Fruit fly (Drosophila melanogaster) whole organism, prepupa: ENCODE data around the gene CG11714.

Experiments
- Blimp-1 ChIP-seq: fragments of 200-800 bp; sonication (Bioruptor generic); optimal IDR thresholded peaks from 3 replicates; lab custom pipeline; 2017; ENCODE audit warnings: missing biosample characterization, missing genetic modification characterization, mild to moderate bottlenecking, moderate library complexity, missing genetic modification reagents
- CG10631 ChIP-seq: fragments of 200-800 bp; sonication (Bioruptor generic); optimal IDR thresholded peaks from 2 replicates; lab custom pipeline; 2016; ENCODE audit warnings: missing biosample characterization, missing genetic modification characterization
- CG10669 ChIP-seq: fragments of 200-800 bp; sonication (Bioruptor generic); optimal IDR thresholded peaks from 3 replicates; lab custom pipeline; 2018; ENCODE audit warnings: missing biosample characterization, mild to moderate bottlenecking, missing genetic modification characterization, moderate library complexity
- CG11294 ChIP-seq: fragments of 200-800 bp; sonication (Bioruptor generic); IDR thresholded peaks from 2 replicates; pipeline ENCODE4 v1.3.6; 2022; ENCODE audit warnings: missing biosample characterization, missing genetic modification characterization
- CG11902 ChIP-seq: fragments of 200-800 bp; sonication (Bioruptor generic); optimal IDR thresholded peaks from 3 replicates; lab custom pipeline; 2016; ENCODE audit warnings: missing biosample characterization, missing genetic modification characterization
- CG15336 ChIP-seq: fragments of 200-800 bp; sonication (Bioruptor generic); IDR thresholded peaks from 2 replicates; pipeline ENCODE4 v1.3.6; 2022; ENCODE audit warnings: missing biosample characterization, missing genetic modification characterization
- CG1621 ChIP-seq: fragments of 200-800 bp; sonication (Bioruptor generic); optimal IDR thresholded peaks from 3 replicates; lab custom pipeline; 2018; ENCODE audit warnings: missing biosample characterization, mild to moderate bottlenecking, missing genetic modification characterization
- CG16779 ChIP-seq: fragments of 200-800 bp; sonication (Bioruptor generic); optimal IDR thresholded peaks from 3 replicates; lab custom pipeline; 2017; ENCODE audit warnings: missing biosample characterization, mild to moderate bottlenecking, missing genetic modification characterization
- CG3032 ChIP-seq: fragments of 200-800 bp; optimal IDR thresholded peaks from 2 replicates; lab custom pipeline; 2019; ENCODE audit warnings: missing biosample characterization, mild to moderate bottlenecking, missing genetic modification characterization, moderate library complexity
- CG34406 ChIP-seq: fragments of 200-800 bp; sonication (Bioruptor generic); optimal IDR thresholded peaks from 3 replicates; lab custom pipeline; 2016; ENCODE audit warnings: missing biosample characterization, missing genetic modification characterization
- CG3919 ChIP-seq: fragments of 200-800 bp; sonication (Bioruptor generic); optimal IDR thresholded peaks from 3 replicates; lab custom pipeline; 2016; ENCODE audit warnings: missing biosample characterization, missing genetic modification characterization
- CG4318 ChIP-seq: fragments of 200-800 bp; sonication (Bioruptor generic); optimal IDR thresholded peaks from 3 replicates; lab custom pipeline; 2017; ENCODE audit warnings: missing biosample characterization, mild to moderate bottlenecking, missing genetic modification characterization
- CG6276 ChIP-seq: fragments of 200-800 bp; sonication (Bioruptor generic); optimal IDR thresholded peaks from 2 replicates; lab custom pipeline; 2017; ENCODE audit warnings: missing biosample characterization, mild to moderate bottlenecking, missing genetic modification characterization
- CG6792 ChIP-seq: fragments of 200-800 bp; sonication (Bioruptor generic); optimal IDR thresholded peaks from 3 replicates; lab custom pipeline; 2016; ENCODE audit warnings: missing biosample characterization, missing genetic modification characterization
- CG6808 ChIP-seq: fragments of 200-800 bp; sonication (Bioruptor generic); optimal IDR thresholded peaks from 3 replicates; lab custom pipeline; 2017; ENCODE audit warnings: missing biosample characterization, missing genetic modification characterization, mild to moderate bottlenecking, moderate library complexity, missing genetic modification reagents
- CG8319 ChIP-seq: fragments of 200-800 bp; sonication (Bioruptor generic); optimal IDR thresholded peaks from 3 replicates; lab custom pipeline; 2016; ENCODE audit warnings: missing biosample characterization, missing genetic modification characterization
- CG8632 ChIP-seq: fragments of 200-800 bp; sonication (Bioruptor generic); optimal IDR thresholded peaks from 3 replicates; lab custom pipeline; 2016; ENCODE audit warnings: missing biosample characterization, missing genetic modification characterization
- CG9139 ChIP-seq: fragments of 200-800 bp; sonication (Bioruptor generic); optimal IDR thresholded peaks from 3 replicates; lab custom pipeline; 2017; ENCODE audit warnings: missing biosample characterization, mild to moderate bottlenecking, missing genetic modification characterization
- Eip75B ChIP-seq: fragments of 200-800 bp; sonication (Bioruptor generic); optimal IDR thresholded peaks from 3 replicates; lab custom pipeline; 2016; ENCODE audit warnings: missing biosample characterization, missing genetic modification characterization
- Eip78C ChIP-seq: fragments of 200-800 bp; sonication (Bioruptor generic); peaks from one replicate; lab custom pipeline; 2016; ENCODE audit warnings: missing biosample characterization, missing genetic modification characterization
- Eip93F ChIP-seq: fragments of 200-800 bp; sonication (Bioruptor generic); optimal IDR thresholded peaks from 2 replicates; lab custom pipeline; 2016; ENCODE audit warnings: missing biosample characterization, mild to moderate bottlenecking, missing genetic modification characterization
- Ets21C ChIP-seq: fragments of 200-800 bp; sonication (Bioruptor generic); optimal IDR thresholded peaks from 3 replicates; lab custom pipeline; 2016; ENCODE audit warnings: missing biosample characterization, missing genetic modification characterization
- Gug ChIP-seq: fragments of 200-800 bp; sonication (Bioruptor generic); IDR thresholded peaks from 2 replicates; pipeline ENCODE4 v1.3.6; 2022; ENCODE audit warnings: missing biosample characterization, missing genetic modification characterization
- Hr38 ChIP-seq: sonication (Bioruptor generic); optimal IDR thresholded peaks from 2 replicates; lab custom pipeline; 2016; ENCODE audit warnings: missing biosample characterization, missing genetic modification characterization
- Hr39 ChIP-seq: fragments of 200-800 bp; sonication (Bioruptor generic); optimal IDR thresholded peaks from 2 replicates; lab custom pipeline; 2016; ENCODE audit warnings: missing biosample characterization, missing genetic modification characterization
- Lpt ChIP-seq: fragments of 200-800 bp; sonication (Bioruptor generic); optimal IDR thresholded peaks from 3 replicates; lab custom pipeline; 2016; ENCODE audit warnings: missing biosample characterization, missing genetic modification characterization
- Met ChIP-seq: fragments of 200-800 bp; sonication (Bioruptor generic); optimal IDR thresholded peaks from 3 replicates; lab custom pipeline; 2016; ENCODE audit warnings: missing biosample characterization, missing genetic modification characterization
- Smox ChIP-seq: fragments of 200-800 bp; sonication (Bioruptor generic); optimal IDR thresholded peaks from 3 replicates; lab custom pipeline; 2016; ENCODE audit warnings: missing biosample characterization, missing genetic modification characterization
- Sox14 ChIP-seq: fragments of 200-800 bp; sonication (Bioruptor generic); optimal IDR thresholded peaks from 3 replicates; lab custom pipeline; 2016; ENCODE audit warnings: missing biosample characterization, missing genetic modification characterization
- Sox15 ChIP-seq: fragments of 200-800 bp; sonication (Bioruptor generic); optimal IDR thresholded peaks from 3 replicates; lab custom pipeline; 2016; ENCODE audit warnings: missing biosample characterization, missing genetic modification characterization
- achi ChIP-seq: fragments of 200-800 bp; sonication (Bioruptor generic); optimal IDR thresholded peaks from 3 replicates; lab custom pipeline; 2016; ENCODE audit warnings: missing biosample characterization, missing genetic modification characterization
- acj6 ChIP-seq: fragments of 200-800 bp; sonication (Bioruptor generic); optimal IDR thresholded peaks from 3 replicates; lab custom pipeline; 2016; ENCODE audit warnings: missing biosample characterization, missing genetic modification characterization
- cyc ChIP-seq: fragments of 200-800 bp; sonication (Bioruptor generic); optimal IDR thresholded peaks from 3 replicates; lab custom pipeline; 2016; ENCODE audit warnings: missing biosample characterization, missing genetic modification characterization
- dac ChIP-seq: fragments of 200-800 bp; sonication (Bioruptor generic); optimal IDR thresholded peaks from 2 replicates; lab custom pipeline; 2017; ENCODE audit warnings: missing biosample characterization, mild to moderate bottlenecking, missing genetic modification characterization
- dsx ChIP-seq: fragments of 200-800 bp; optimal IDR thresholded peaks from 3 replicates; lab custom pipeline; 2019; ENCODE audit warnings: missing biosample characterization, mild to moderate bottlenecking, missing genetic modification characterization, moderate library complexity; ENCODE audit not compliant: poor library complexity, severe bottlenecking
- esn ChIP-seq: fragments of 200-800 bp; sonication (Bioruptor generic); optimal IDR thresholded peaks from 2 replicates; lab custom pipeline; 2016; ENCODE audit warnings: missing biosample characterization, mild to moderate bottlenecking, missing genetic modification characterization, moderate library complexity
- fd59A ChIP-seq: fragments of 200-800 bp; sonication (Bioruptor generic); optimal IDR thresholded peaks from 2 replicates; lab custom pipeline; 2017; ENCODE audit warnings: missing biosample characterization, mild to moderate bottlenecking, missing genetic modification characterization, missing genetic modification reagents
- fd85E ChIP-seq: fragments of 200-800 bp; sonication (Bioruptor generic); optimal IDR thresholded peaks from 3 replicates; lab custom pipeline; 2016; ENCODE audit warnings: missing biosample characterization, missing genetic modification characterization
- fkh ChIP-seq: fragments of 200-800 bp; sonication (Bioruptor generic); optimal IDR thresholded peaks from 3 replicates; lab custom pipeline; 2017; ENCODE audit warnings: missing biosample characterization, mild to moderate bottlenecking, missing genetic modification characterization, moderate library complexity
- lz ChIP-seq: fragments of 200-800 bp; sonication (Bioruptor generic); optimal IDR thresholded peaks from 3 replicates; lab custom pipeline; 2016; ENCODE audit warnings: missing biosample characterization, missing genetic modification characterization
- pdm3 ChIP-seq: fragments of 200-800 bp; sonication (Bioruptor generic); optimal IDR thresholded peaks from 3 replicates; lab custom pipeline; 2016; ENCODE audit warnings: missing biosample characterization, missing genetic modification characterization
- spab ChIP-seq: fragments of 200-800 bp; sonication (Bioruptor generic); optimal IDR thresholded peaks from 2 replicates; lab custom pipeline; 2017; ENCODE audit warnings: missing biosample characterization, mild to moderate bottlenecking, missing genetic modification characterization, missing genetic modification reagents
- svp ChIP-seq: fragments of 200-800 bp; sonication (Bioruptor generic); peaks from one replicate; lab custom pipeline; 2016; ENCODE audit warnings: missing biosample characterization, missing genetic modification characterization
- vri ChIP-seq: fragments of 200-800 bp; sonication (Bioruptor generic); optimal IDR thresholded peaks from 3 replicates; lab custom pipeline; 2016; ENCODE audit warnings: missing biosample characterization, mild to moderate bottlenecking, missing genetic modification characterization

CG11714 gene

dm6 chr3L:11540330-11540702 is 17.8 kb upstream of the CG11714 start:
- peak; percentile 89 for TF ChIP-seq fkh (GFP tag; lab: Kevin White, UChicago)
- no peak for TF ChIP-seq CG1621 (tag; lab: Kevin White, UChicago)
- no peak for TF ChIP-seq Eip93F (GFP tag; lab: Kevin White, UChicago)
- TF ChIP-seq pdm3 = no peak
- TF ChIP-seq, all 60 proteins: peak for 1

- no peak for TF ChIP-seq CG3032
- TF ChIP-seq CG9139 = no peak
- TF ChIP-seq Met (GFP tag; lab: Kevin White, UChicago) = no peak
- no peak for TF ChIP-seq CG3919 (GFP tag; lab: Kevin White, UChicago)
- TF ChIP-seq Ets21C (GFP tag; lab: Kevin White, UChicago) = no peak
- no peak for TF ChIP-seq CG8632 (GFP tag; lab: Kevin White, UChicago)
- no peak for TF ChIP-seq fd85E (GFP tag; lab: Kevin White, UChicago)
- TF ChIP-seq lz (GFP tag; lab: Kevin White, UChicago) = no peak
- TF ChIP-seq CG15336 (GFP tag; lab: Robert Waterston, UW) = no peak
- no peak for TF ChIP-seq CG11294 (GFP tag; lab: Robert Waterston, UW)
- no peak for TF ChIP-seq svp
- TF ChIP-seq CG8319 (GFP tag; lab: Kevin White, UChicago) = no peak
- no peak for TF ChIP-seq CG4318 (GFP tag; lab: Kevin White, UChicago)
- no peak for TF ChIP-seq dac
- no peak for TF ChIP-seq Gug (GFP tag; lab: Robert Waterston, UW)
- TF ChIP-seq Sox15 = no peak
- TF ChIP-seq CG34406 (GFP tag; lab: Kevin White, UChicago) = no peak
- no peak for TF ChIP-seq fkh (GFP tag; lab: Kevin White, UChicago)
- TF ChIP-seq fd59A (GFP tag; lab: Kevin White, UChicago) = no peak
- no peak for TF ChIP-seq Blimp-1
Measured at dm6 chr3L:11539511-11540329, 17.2 kb upstream of the CG11714 start.

dm6 chr3L:11536767-11537419 is 14.4 kb upstream of the CG11714 start:
- TF ChIP-seq CG34406 (GFP tag; lab: Kevin White, UChicago) (no peak), CG3032 (no peak), Eip78C (GFP tag; lab: Kevin White, UChicago) (peak; percentile 68), CG11902 (GFP tag; lab: Kevin White, UChicago) (no peak), dac (peak; percentile 45), CG6792 (GFP tag; lab: Kevin White, UChicago) (no peak), esn (no peak), vri (no peak), Lpt (GFP tag; lab: Kevin White, UChicago) (peak; percentile 46), achi (peak; percentile 10), CG6808 (no peak), Hr39 (GFP tag; lab: Kevin White, UChicago) (no peak), pdm3 (peak; percentile 20), acj6 (GFP tag; lab: Kevin White, UChicago) (peak; percentile 15), fd85E (GFP tag; lab: Kevin White, UChicago) (no peak), dsx (GFP tag; lab: Kevin White, UChicago) (no peak), CG6276 (GFP tag; lab: Kevin White, UChicago) (peak; percentile 59), CG8632 (GFP tag; lab: Kevin White, UChicago) (no peak), Hr38 (no peak), CG15336 (GFP tag; lab: Robert Waterston, UW) (peak; percentile 73), Gug (GFP tag; lab: Robert Waterston, UW) (no peak), Sox14 (GFP tag; lab: Kevin White, UChicago) (peak; percentile 20), Eip75B (GFP tag; lab: Kevin White, UChicago) (no peak), cyc (no peak), CG10631 (peak; percentile 19), CG10669 (no peak), Smox (GFP tag; lab: Kevin White, UChicago) (no peak), CG16779 (no peak), spab (GFP tag; lab: Kevin White, UChicago) (no peak), fkh (GFP tag; lab: Kevin White, UChicago) (peak; percentile 47), svp (peak; percentile 41), CG8319 (GFP tag; lab: Kevin White, UChicago) (no peak), Ets21C (GFP tag; lab: Kevin White, UChicago) (no peak), lz (GFP tag; lab: Kevin White, UChicago) (peak; percentile 22)
